Fruit fly (Drosophila melanogaster) whole organism, pupa: ENCODE data around the gene UQCR-14.

ENCODE experiments used
- CG10348 ChIP-seq: fragments of 200-800 bp; sonication (Bioruptor generic); IDR thresholded peaks from 2 replicates; pipeline ENCODE4 v1.3.6; 2022; ENCODE audit warnings: missing biosample characterization, missing genetic modification characterization
- CG32121 ChIP-seq: fragments of 200-800 bp; sonication (Bioruptor generic); IDR thresholded peaks from 2 replicates; pipeline ENCODE4 v1.3.6; 2022; ENCODE audit warnings: missing biosample characterization, missing genetic modification characterization
- CG34367 ChIP-seq: fragments of 200-800 bp; sonication (Bioruptor generic); optimal IDR thresholded peaks from 2 replicates; lab custom pipeline; 2018; ENCODE audit warnings: missing biosample characterization, mild to moderate bottlenecking, missing genetic modification characterization
- CG8301 ChIP-seq: fragments of 200-800 bp; sonication (Bioruptor generic); optimal IDR thresholded peaks from 2 replicates; lab custom pipeline; 2018; ENCODE audit warnings: missing biosample characterization, mild to moderate bottlenecking, missing genetic modification characterization
- CG9948 ChIP-seq: fragments of 200-800 bp; sonication (Bioruptor generic); optimal IDR thresholded peaks from 2 replicates; lab custom pipeline; 2018; ENCODE audit warnings: missing biosample characterization, mild to moderate bottlenecking, missing genetic modification characterization, moderate library complexity
- Pif1A ChIP-seq: fragments of 200-800 bp; sonication (Bioruptor generic); optimal IDR thresholded peaks from 3 replicates; lab custom pipeline; 2016; ENCODE audit warnings: missing biosample characterization, missing genetic modification characterization
- Snoo ChIP-seq: fragments of 200-800 bp; sonication (Bioruptor generic); optimal IDR thresholded peaks from 3 replicates; lab custom pipeline; 2017; ENCODE audit warnings: missing biosample characterization, mild to moderate bottlenecking, missing genetic modification characterization, inconsistent platforms

DNA sequence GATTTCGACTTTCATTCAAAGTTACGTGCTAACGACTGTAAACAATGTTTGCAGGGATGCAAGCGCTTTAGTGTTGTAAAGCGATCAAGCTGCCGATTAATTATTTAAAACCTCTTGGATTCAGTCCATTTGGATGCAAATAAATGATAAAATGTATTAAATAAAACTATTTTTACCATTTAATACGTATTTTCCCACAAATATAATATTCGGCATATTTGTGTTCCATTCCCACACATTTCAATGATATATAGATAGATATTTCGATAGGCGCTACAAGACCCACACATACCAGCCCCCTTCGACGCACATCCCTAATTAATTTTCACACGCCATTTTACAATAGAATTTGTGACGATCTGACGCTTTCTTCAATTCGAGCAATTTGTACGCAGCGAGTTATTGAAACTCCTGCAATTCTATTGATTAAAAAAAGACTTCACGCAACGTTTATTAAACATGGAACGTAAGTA, 2.4 kb downstream of the UQCR-14 start, which contains the start of the genes CG32576 and caz:
- TF ChIP-seq CG32121 (no peak), Pif1A (GFP tag; lab: Kevin White, UChicago) (no peak), CG34367 (tag; lab: Kevin White, UChicago) (no peak), CG9948 (no peak), Snoo (no peak), CG10348 (GFP tag; lab: Robert Waterston, UW) (no peak), CG8301 (no peak)
